Worm (Caenorhabditis elegans) whole organism, L1 larva: Measurements from ENCODE around the gene F58B3.4.

Experiments
- C16A3.4 ChIP-seq: fragments of 150-350 bp; optimal IDR thresholded peaks from 2 replicates; lab custom pipeline; 2014; ENCODE audit warnings: missing biosample characterization, missing genetic modification characterization
- alr-1 ChIP-seq: fragments of 200-800 bp; sonication (Bioruptor generic); optimal IDR thresholded peaks from 2 replicates; lab custom pipeline; 2018; ENCODE audit warnings: borderline replicate concordance, mild to moderate bottlenecking, missing genetic modification characterization, missing compliant biosample characterization
- efl-1 ChIP-seq, 4 experiments: fragments of 150-350 bp; optimal IDR thresholded peaks in 3 of 4; peaks in 1 of 4; 1 replicate in 1 of 4; 2 replicates in 3 of 4; lab custom pipeline; 2014; ENCODE audit warnings: missing biosample characterization in 2 of 4, missing genetic modification characterization in 2 of 4, missing genetic modification reagents in 2 of 4
- elt-2 ChIP-seq: sonication (generic microtip); optimal IDR thresholded peaks from 2 replicates; lab custom pipeline; 2016; ENCODE audit warnings: missing genetic modification characterization, mild to moderate bottlenecking, inconsistent platforms, missing compliant biosample characterization, missing genetic modification reagents
- fkh-8 ChIP-seq: sonication (generic microtip); optimal IDR thresholded peaks from 2 replicates; lab custom pipeline; 2016; ENCODE audit warnings: mild to moderate bottlenecking, missing genetic modification characterization, missing compliant biosample characterization
- fos-1 ChIP-seq: fragments of 150-350 bp; optimal IDR thresholded peaks from 2 replicates; lab custom pipeline; 2014; ENCODE audit warnings: missing biosample characterization, missing genetic modification characterization
- irx-1 ChIP-seq: sonication (generic microtip); optimal IDR thresholded peaks from 2 replicates; lab custom pipeline; 2016; ENCODE audit warnings: missing genetic modification characterization, missing compliant biosample characterization
- lin-14 ChIP-seq: fragments of 200-800 bp; sonication (Bioruptor generic); optimal IDR thresholded peaks from 2 replicates; lab custom pipeline; 2018; ENCODE audit warnings: mild to moderate bottlenecking, missing genetic modification characterization, moderate library complexity, missing compliant biosample characterization
- lir-3 ChIP-seq: sonication (generic microtip); optimal IDR thresholded peaks from 2 replicates; lab custom pipeline; 2016; ENCODE audit warnings: mild to moderate bottlenecking, missing genetic modification characterization, moderate library complexity, missing compliant biosample characterization; ENCODE audit not compliant: poor library complexity
- lsy-2 ChIP-seq, 2 experiments: fragments of 150-350 bp; optimal IDR thresholded peaks; 2 replicates each; lab custom pipeline; 2014; ENCODE audit warnings: missing biosample characterization in 2 of 2, missing genetic modification characterization in 2 of 2
- mef-2 ChIP-seq: fragments of 150-350 bp; optimal IDR thresholded peaks from 2 replicates; lab custom pipeline; 2014; ENCODE audit warnings: missing biosample characterization, missing genetic modification characterization
- nhr-12 ChIP-seq: sonication (generic microtip); optimal IDR thresholded peaks from 2 replicates; lab custom pipeline; 2017; ENCODE audit warnings: missing biosample characterization, missing genetic modification characterization
- nhr-20 ChIP-seq: sonication (generic microtip); optimal IDR thresholded peaks from 2 replicates; lab custom pipeline; 2016; ENCODE audit warnings: mild to moderate bottlenecking, missing genetic modification characterization, missing compliant biosample characterization
- nhr-47 ChIP-seq: sonication (generic microtip); optimal IDR thresholded peaks from 2 replicates; lab custom pipeline; 2016; ENCODE audit warnings: mild to moderate bottlenecking, missing genetic modification characterization, moderate library complexity, missing compliant biosample characterization
- nhr-76 ChIP-seq: sonication (generic microtip); optimal IDR thresholded peaks from 2 replicates; lab custom pipeline; 2017; ENCODE audit warnings: missing biosample characterization, missing genetic modification characterization
- nhr-84 ChIP-seq: sonication (generic microtip); optimal IDR thresholded peaks from 2 replicates; lab custom pipeline; 2017; ENCODE audit warnings: missing biosample characterization, missing genetic modification characterization
- nhr-85 ChIP-seq: sonication (generic microtip); peaks from one replicate; lab custom pipeline; 2016; ENCODE audit warnings: missing genetic modification characterization, inconsistent platforms, missing compliant biosample characterization
- pax-3 ChIP-seq: fragments of 200-800 bp; sonication (Bioruptor generic); optimal IDR thresholded peaks from 2 replicates; lab custom pipeline; 2018; ENCODE audit warnings: mild to moderate bottlenecking, missing genetic modification characterization, moderate library complexity, missing compliant biosample characterization
- rnt-1 ChIP-seq: sonication (generic microtip); optimal IDR thresholded peaks from 2 replicates; lab custom pipeline; 2016; ENCODE audit warnings: mild to moderate bottlenecking, missing genetic modification characterization, moderate library complexity, missing compliant biosample characterization
- snpc-4 ChIP-seq: fragments of 150-350 bp; optimal IDR thresholded peaks from 2 replicates; lab custom pipeline; 2014; ENCODE audit warnings: missing biosample characterization, missing genetic modification characterization
- sup-37 ChIP-seq: fragments of 200-800 bp; sonication (Bioruptor generic); optimal IDR thresholded peaks from 2 replicates; lab custom pipeline; 2018; ENCODE audit warnings: mild to moderate bottlenecking, missing genetic modification characterization, missing compliant biosample characterization
- unc-30 ChIP-seq: sonication (generic microtip); optimal IDR thresholded peaks from 2 replicates; lab custom pipeline; 2017; ENCODE audit warnings: missing biosample characterization, missing genetic modification characterization
- unc-98 ChIP-seq: fragments of 200-800 bp; sonication (Bioruptor generic); IDR thresholded peaks from 2 replicates; pipeline ENCODE4 v1.3.6; 2022; ENCODE audit warnings: missing genetic modification characterization, missing compliant biosample characterization
- xbp-1 ChIP-seq: sonication (generic microtip); optimal IDR thresholded peaks from 2 replicates; lab custom pipeline; 2016; ENCODE audit warnings: missing genetic modification characterization, missing compliant biosample characterization
- zip-4 ChIP-seq: fragments of 200-800 bp; sonication (Bioruptor generic); optimal IDR thresholded peaks from 2 replicates; lab custom pipeline; 2018; ENCODE audit warnings: mild to moderate bottlenecking, missing genetic modification characterization, moderate library complexity, missing compliant biosample characterization

F58B3.4 gene

DNA sequence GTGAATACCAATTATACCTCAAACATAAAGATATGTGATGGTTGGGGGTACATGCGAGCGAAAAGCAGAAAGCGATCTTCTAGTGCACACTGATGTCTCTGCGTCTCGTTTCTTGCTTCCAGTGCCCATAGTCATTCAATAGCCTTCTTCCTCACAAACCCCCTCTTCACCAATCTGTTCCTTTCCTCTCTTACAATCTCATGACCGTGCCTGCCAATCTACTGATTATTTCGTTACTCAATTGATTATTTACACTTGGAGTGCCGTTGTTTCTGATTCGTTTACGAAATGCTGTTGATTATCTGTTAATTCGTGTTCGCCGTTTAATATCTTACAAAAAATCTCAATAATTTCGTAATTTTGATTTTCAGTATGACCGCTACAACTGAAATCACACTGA lies 46.8 kb downstream of the F58B3.4 start:
- TF ChIP-seq sup-37 (GFP tag; lab: Kevin White, UChicago): no peak
- peak; percentile 3 for TF ChIP-seq lin-14 (GFP tag; lab: Kevin White, UChicago)
- TF ChIP-seq, all 84 proteins: peak for 1

DNA sequence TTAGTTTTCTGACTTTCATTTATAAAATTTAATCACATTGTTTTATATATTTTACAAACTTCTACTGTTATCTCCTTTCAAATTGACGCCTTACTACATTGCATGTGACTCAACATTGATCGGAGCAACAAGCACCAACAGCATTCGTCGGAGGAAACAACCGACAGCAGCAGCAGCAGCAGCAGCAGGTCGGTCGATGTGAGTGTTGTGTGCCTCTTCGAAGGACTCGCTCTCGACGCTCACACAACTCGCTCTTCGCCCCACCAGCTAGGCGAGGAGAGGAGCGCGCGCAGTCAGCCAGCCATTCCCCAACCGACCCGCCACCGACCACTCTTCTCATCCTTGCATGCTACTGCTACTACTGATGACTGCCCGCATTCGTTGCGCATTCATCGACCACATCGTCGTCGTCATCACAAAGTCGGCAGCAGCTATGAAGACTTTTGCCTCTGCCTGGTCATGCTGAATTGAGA lies 47.7 kb downstream of the F58B3.4 start, which contains the start of gene F12F6.1:
Gene F12F6.1, plus strand, starts transcription at position 51 of the 473 bp plus-strand sequence.
- TF ChIP-seq rnt-1 (tag; lab: Kevin White, UChicago) (peak; percentile 2), fos-1 (tag; lab: Kevin White, UChicago) (no peak), irx-1 (no peak), alr-1 (tag; lab: Kevin White, UChicago) (no peak), lir-3 (tag; lab: Kevin White, UChicago) (no peak), lin-14 (GFP tag; lab: Kevin White, UChicago) (peak; percentile 25), snpc-4 (tag; lab: Kevin White, UChicago) (no peak), lsy-2 (tag; optimal IDR thresholded peaks at IDR 0.05; lab: Kevin White, UChicago) (no peak), nhr-12 (tag; lab: Kevin White, UChicago) (no peak), nhr-20 (no peak), nhr-76 (tag; lab: Kevin White, UChicago) (no peak), elt-2 (tag; lab: Kevin White, UChicago) (peak; percentile 52), nhr-47 (tag; lab: Kevin White, UChicago) (no peak), mef-2 (tag; lab: Kevin White, UChicago) (no peak), fkh-8 (tag; lab: Kevin White, UChicago) (peak; percentile 16), zip-4 (GFP tag; lab: Kevin White, UChicago) (no peak), C16A3.4 (tag; lab: Kevin White, UChicago) (no peak), unc-30 (tag; lab: Kevin White, UChicago) (no peak), xbp-1 (tag; lab: Kevin White, UChicago) (no peak), unc-98 (GFP tag; lab: Robert Waterston, UW) (no peak), nhr-84 (tag; lab: Kevin White, UChicago) (no peak)

DNA sequence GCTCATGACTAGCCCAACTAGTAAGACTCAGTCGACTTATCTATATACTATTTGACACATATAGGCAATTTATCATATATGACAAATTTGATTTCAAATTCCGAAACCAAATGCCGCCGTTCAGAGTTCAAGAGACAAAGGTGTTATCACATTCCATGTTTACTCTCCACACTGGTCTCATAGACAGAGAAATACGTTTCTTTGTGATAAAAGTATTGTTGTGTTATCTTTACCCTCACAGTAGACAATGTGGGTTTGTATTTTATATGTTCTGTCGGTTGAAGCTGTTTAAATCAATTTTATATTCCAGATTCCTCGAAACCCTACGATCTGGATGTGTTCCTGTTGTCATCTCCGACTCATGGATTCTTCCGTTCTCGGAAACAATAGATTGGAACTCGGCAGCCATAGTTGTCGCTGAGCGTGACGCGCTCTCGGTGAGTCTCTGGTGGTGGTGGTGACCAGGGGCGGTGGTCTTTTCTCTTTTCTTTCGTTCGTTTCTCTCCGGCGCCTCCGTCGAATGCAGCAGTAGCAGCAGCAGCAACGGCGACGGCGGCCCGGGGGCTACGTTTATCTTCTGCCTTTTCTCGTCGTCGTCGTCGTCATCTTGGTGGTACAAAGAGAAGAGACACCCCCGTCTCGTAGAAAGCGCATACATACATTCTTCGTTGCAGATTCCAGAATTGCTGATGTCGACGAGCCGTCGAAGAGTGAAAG lies 49.0 kb downstream of the F58B3.4 start:
- TF ChIP-seq lin-14 (GFP tag; lab: Kevin White, UChicago): peak; percentile 0
- TF ChIP-seq elt-2 (tag; lab: Kevin White, UChicago): peak; percentile 44
- no peak for TF ChIP-seq nhr-85 (tag; lab: Kevin White, UChicago)
- TF ChIP-seq pax-3 (tag; lab: Kevin White, UChicago): no peak
- TF ChIP-seq efl-1 (optimal IDR thresholded peaks at IDR 0.05; lab: Kevin White, UChicago): no peak
- TF ChIP-seq efl-1 (GFP tag; optimal IDR thresholded peaks at IDR 0.05 in 1 of 2; lab: Kevin White, UChicago): peak in 1 of 2 experiments; percentile 78
